Worm (Caenorhabditis elegans) whole organism, young adult: Measurements from ENCODE around the gene fbxa-208.

ENCODE experiments used
- B0019.2 ChIP-seq: fragments of 200-800 bp; sonication (Bioruptor generic); conservative IDR thresholded peaks from 2 replicates; pipeline ENCODE4 v1.3.6; 2022; ENCODE audit warnings: missing genetic modification reagents, missing genetic modification characterization, missing compliant biosample characterization
- B0035.1 ChIP-seq: sonication (generic microtip); optimal IDR thresholded peaks from 2 replicates; lab custom pipeline; 2016; ENCODE audit warnings: missing genetic modification characterization, mild to moderate bottlenecking, missing compliant biosample characterization, missing genotype, missing genetic modification reagents
- B0261.1 ChIP-seq: sonication (generic microtip); optimal IDR thresholded peaks from 2 replicates; lab custom pipeline; 2016; ENCODE audit warnings: mild to moderate bottlenecking, missing genetic modification characterization, moderate library complexity, missing compliant biosample characterization
- C06A6.2 ChIP-seq: fragments of 200-800 bp; sonication (Bioruptor generic); conservative IDR thresholded peaks from 2 replicates; pipeline ENCODE4 v1.3.6; 2022; ENCODE audit warnings: missing genetic modification characterization, missing compliant biosample characterization
- D2030.7 ChIP-seq: fragments of 200-800 bp; sonication (Bioruptor generic); IDR thresholded peaks from 2 replicates; pipeline ENCODE4 v1.3.6; 2022; ENCODE audit warnings: missing genetic modification reagents, missing genetic modification characterization, missing compliant biosample characterization
- F39B2.1 ChIP-seq: fragments of 200-800 bp; sonication (Bioruptor generic); IDR thresholded peaks from 2 replicates; pipeline ENCODE4 v1.3.6; 2022; ENCODE audit warnings: missing genetic modification reagents, missing genetic modification characterization, missing compliant biosample characterization
- F57A8.1 ChIP-seq: fragments of 200-800 bp; sonication (Bioruptor generic); optimal IDR thresholded peaks from 2 replicates; lab custom pipeline; 2018; ENCODE audit warnings: mild to moderate bottlenecking, missing genetic modification characterization, moderate library complexity, missing compliant biosample characterization
- F57C9.4 ChIP-seq: sonication (generic microtip); optimal IDR thresholded peaks from 2 replicates; lab custom pipeline; 2017; ENCODE audit warnings: mild to moderate bottlenecking, missing genetic modification characterization, missing compliant biosample characterization
- K11D2.4 ChIP-seq: fragments of 200-800 bp; sonication (Bioruptor generic); IDR thresholded peaks from 2 replicates; pipeline ENCODE4 v1.3.6; 2022; ENCODE audit warnings: missing genetic modification reagents, missing genetic modification characterization, missing compliant biosample characterization
- T07F8.4 ChIP-seq: sonication (generic microtip); optimal IDR thresholded peaks from 2 replicates; lab custom pipeline; 2016; ENCODE audit warnings: mild to moderate bottlenecking, missing genetic modification characterization, moderate library complexity, missing compliant biosample characterization
- Y53G8AR.9 ChIP-seq: fragments of 200-800 bp; sonication (Bioruptor generic); conservative IDR thresholded peaks from 2 replicates; pipeline ENCODE4 v1.3.6; 2022; ENCODE audit warnings: missing genetic modification reagents, missing genetic modification characterization, missing compliant biosample characterization
- Y79H2A.3 ChIP-seq: fragments of 200-800 bp; sonication (Bioruptor generic); conservative IDR thresholded peaks from 2 replicates; pipeline ENCODE4 v1.3.6; 2022; ENCODE audit warnings: missing genetic modification reagents, missing genetic modification characterization, missing compliant biosample characterization
- ZK185.1 ChIP-seq: sonication (generic microtip); optimal IDR thresholded peaks from 2 replicates; lab custom pipeline; 2016; ENCODE audit warnings: mild to moderate bottlenecking, missing genetic modification characterization, missing compliant biosample characterization; ENCODE audit not compliant: poor library complexity, severe bottlenecking
- ama-1 ChIP-seq, 3 experiments: fragments of 150-350 bp in 1 of 3; sonication (generic microtip) in 2 of 3; optimal IDR thresholded peaks; 2 replicates each; lab custom pipeline; 2014 to 2018; ENCODE audit warnings: missing biosample characterization in 2 of 3, missing genetic modification characterization in 2 of 3, missing genetic modification reagents in 2 of 3
- aptf-2 ChIP-seq: fragments of 200-800 bp; sonication (Bioruptor generic); conservative IDR thresholded peaks from 2 replicates; pipeline ENCODE4 v1.3.6; 2022; ENCODE audit warnings: missing genetic modification reagents, missing genetic modification characterization, missing compliant biosample characterization
- athp-1 ChIP-seq: sonication (generic microtip); optimal IDR thresholded peaks from 2 replicates; lab custom pipeline; 2017; ENCODE audit warnings: mild to moderate bottlenecking, missing genetic modification characterization, missing compliant biosample characterization
- attf-5 ChIP-seq: fragments of 200-800 bp; sonication (Bioruptor generic); optimal IDR thresholded peaks from 2 replicates; lab custom pipeline; 2018; ENCODE audit warnings: mild to moderate bottlenecking, missing genetic modification characterization, missing compliant biosample characterization
- attf-6 ChIP-seq: fragments of 200-800 bp; sonication (Bioruptor generic); IDR thresholded peaks from 2 replicates; pipeline ENCODE4 v1.3.6; 2022; ENCODE audit warnings: missing genetic modification reagents, missing genetic modification characterization, missing compliant biosample characterization
- bed-1 ChIP-seq: fragments of 200-800 bp; sonication (Bioruptor generic); IDR thresholded peaks from 2 replicates; pipeline ENCODE4 v1.3.6; 2022; ENCODE audit warnings: missing genetic modification reagents, missing genetic modification characterization, missing compliant biosample characterization
- bed-2 ChIP-seq: fragments of 200-800 bp; sonication (Bioruptor generic); IDR thresholded peaks from 2 replicates; pipeline ENCODE4 v1.3.6; 2022; ENCODE audit warnings: missing genetic modification reagents, missing genetic modification characterization, missing compliant biosample characterization
- ccch-3 ChIP-seq: fragments of 200-800 bp; sonication (Bioruptor generic); optimal IDR thresholded peaks from 2 replicates; lab custom pipeline; 2018; ENCODE audit warnings: mild to moderate bottlenecking, missing genetic modification characterization, missing compliant biosample characterization
- cebp-1 ChIP-seq, 2 experiments: fragments of 200-800 bp in 1 of 2; sonication (Bioruptor generic) in 1 of 2; sonication (generic microtip) in 1 of 2; IDR thresholded peaks in 1 of 2; optimal IDR thresholded peaks in 1 of 2; 2 replicates each; pipeline versions ENCODE4 v1.3.6 to Lab custom; 2017 to 2022; ENCODE audit warnings: missing compliant biosample characterization in 2 of 2, missing genetic modification characterization in 2 of 2, mild to moderate bottlenecking in 1 of 2, missing genetic modification reagents in 1 of 2, moderate library complexity in 1 of 2
- ceh-58 ChIP-seq: fragments of 200-800 bp; sonication (Bioruptor generic); IDR thresholded peaks from 2 replicates; pipeline ENCODE4 v1.3.6; 2022; ENCODE audit warnings: missing genetic modification characterization, missing compliant biosample characterization
- dpl-1 ChIP-seq: fragments of 150-350 bp; optimal IDR thresholded peaks from 2 replicates; lab custom pipeline; 2014; ENCODE audit warnings: missing biosample characterization, missing genetic modification reagents, missing genetic modification characterization
- egl-18 ChIP-seq: fragments of 200-800 bp; sonication (Bioruptor generic); IDR thresholded peaks from 2 replicates; pipeline ENCODE4 v1.3.6; 2022; ENCODE audit warnings: missing genetic modification reagents, missing genetic modification characterization, missing compliant biosample characterization
- ekl-4 ChIP-seq: fragments of 200-800 bp; sonication (Bioruptor generic); IDR thresholded peaks from 2 replicates; pipeline ENCODE4 v1.3.6; 2022; ENCODE audit warnings: missing genetic modification reagents, missing genetic modification characterization, missing compliant biosample characterization
- ets-4 ChIP-seq: fragments of 200-800 bp; sonication (Bioruptor generic); optimal IDR thresholded peaks from 2 replicates; lab custom pipeline; 2018; ENCODE audit warnings: mild to moderate bottlenecking, missing genetic modification characterization, missing compliant biosample characterization
- hlh-26 ChIP-seq: fragments of 200-800 bp; sonication (Bioruptor generic); conservative IDR thresholded peaks from 2 replicates; pipeline ENCODE4 v1.3.6; 2022; ENCODE audit warnings: missing genetic modification reagents, missing genetic modification characterization, missing compliant biosample characterization
- hmg-20 ChIP-seq: fragments of 200-800 bp; sonication (Bioruptor generic); IDR thresholded peaks from 2 replicates; pipeline ENCODE4 v1.3.6; 2022; ENCODE audit warnings: missing genetic modification reagents, missing genetic modification characterization, missing compliant biosample characterization
- hrde-1 ChIP-seq: sonication (generic microtip); optimal IDR thresholded peaks from 2 replicates; lab custom pipeline; 2016; ENCODE audit warnings: missing genetic modification characterization, mild to moderate bottlenecking, missing compliant biosample characterization, moderate library complexity, missing genotype, missing genetic modification reagents, borderline replicate concordance
- hsf-1 ChIP-seq: fragments of 200-800 bp; sonication (Bioruptor generic); IDR thresholded peaks from 2 replicates; pipeline ENCODE4 v1.3.6; 2022; ENCODE audit warnings: missing genetic modification reagents, missing genetic modification characterization, missing compliant biosample characterization
- lin-26 ChIP-seq: fragments of 200-800 bp; sonication (Bioruptor generic); IDR thresholded peaks from 2 replicates; pipeline ENCODE4 v1.3.6; 2022; ENCODE audit warnings: missing genetic modification reagents, missing genetic modification characterization, missing compliant biosample characterization
- lin-35 ChIP-seq, 3 experiments: fragments of 150-350 bp in 2 of 3; sonication (generic microtip) in 1 of 3; optimal IDR thresholded peaks; 2 replicates each; lab custom pipeline; 2014 to 2018; ENCODE audit warnings: missing biosample characterization in 3 of 3, missing genetic modification characterization in 3 of 3, missing genetic modification reagents in 3 of 3
- lin-40 ChIP-seq: sonication (generic microtip); optimal IDR thresholded peaks from 2 replicates; lab custom pipeline; 2016; ENCODE audit warnings: missing genetic modification characterization, mild to moderate bottlenecking, missing compliant biosample characterization, missing genotype, missing genetic modification reagents
- mel-28 ChIP-seq: sonication (generic microtip); optimal IDR thresholded peaks from 2 replicates; lab custom pipeline; 2016; ENCODE audit warnings: borderline replicate concordance, mild to moderate bottlenecking, missing genetic modification characterization, missing compliant biosample characterization
- mes-4 ChIP-seq: sonication (generic microtip); optimal IDR thresholded peaks from 2 replicates; lab custom pipeline; 2016; ENCODE audit warnings: missing genotype, missing genetic modification characterization, missing compliant biosample characterization
- nfyb-1 ChIP-seq: fragments of 200-800 bp; sonication (Bioruptor generic); IDR thresholded peaks from 2 replicates; pipeline ENCODE4 v1.3.6; 2022; ENCODE audit warnings: missing genetic modification reagents, missing genetic modification characterization, missing compliant biosample characterization
- nhr-120 ChIP-seq: fragments of 200-800 bp; sonication (Bioruptor generic); IDR thresholded peaks from 2 replicates; pipeline ENCODE4 v1.3.6; 2022; ENCODE audit warnings: missing genetic modification characterization, missing compliant biosample characterization
- nhr-27 ChIP-seq: fragments of 200-800 bp; sonication (Bioruptor generic); optimal IDR thresholded peaks from 2 replicates; lab custom pipeline; 2018; ENCODE audit warnings: mild to moderate bottlenecking, missing genetic modification characterization, moderate library complexity, missing compliant biosample characterization
- nhr-80 ChIP-seq: sonication (generic microtip); optimal IDR thresholded peaks from 2 replicates; lab custom pipeline; 2016; ENCODE audit warnings: missing genetic modification characterization, missing compliant biosample characterization
- pha-4 ChIP-seq: fragments of 150-350 bp; sonication (generic microtip); optimal IDR thresholded peaks from 2 replicates; lab custom pipeline; 2014; ENCODE audit warnings: missing biosample characterization, missing genetic modification reagents, missing genetic modification characterization
- sea-2 ChIP-seq: fragments of 200-800 bp; sonication (Bioruptor generic); IDR thresholded peaks from 2 replicates; pipeline ENCODE4 v1.3.6; 2022; ENCODE audit warnings: missing genetic modification characterization, missing compliant biosample characterization
- snpc-1.1 ChIP-seq: sonication (generic microtip); optimal IDR thresholded peaks from 2 replicates; lab custom pipeline; 2017; ENCODE audit warnings: missing genetic modification characterization, mild to moderate bottlenecking, missing compliant biosample characterization, antibody characterized with exemption, moderate library complexity, missing genotype, missing genetic modification reagents; ENCODE audit not compliant: insufficient read depth
- zfh-2 ChIP-seq: fragments of 200-800 bp; sonication (Bioruptor generic); conservative IDR thresholded peaks from 2 replicates; pipeline ENCODE4 v1.3.6; 2022; ENCODE audit warnings: missing genetic modification reagents, missing genetic modification characterization, missing compliant biosample characterization
- ztf-18 ChIP-seq: sonication (generic microtip); optimal IDR thresholded peaks from 2 replicates; lab custom pipeline; 2016; ENCODE audit warnings: missing genotype, mild to moderate bottlenecking, missing genetic modification characterization, missing compliant biosample characterization
- ztf-26 ChIP-seq: sonication (generic microtip); optimal IDR thresholded peaks from 2 replicates; lab custom pipeline; 2017; ENCODE audit warnings: missing genetic modification characterization, missing compliant biosample characterization
- ztf-28 ChIP-seq: fragments of 200-800 bp; sonication (Bioruptor generic); IDR thresholded peaks from 2 replicates; pipeline ENCODE4 v1.3.6; 2022; ENCODE audit warnings: missing genetic modification reagents, missing genetic modification characterization, missing compliant biosample characterization
- ztf-6 ChIP-seq: fragments of 200-800 bp; sonication (Bioruptor generic); IDR thresholded peaks from 2 replicates; pipeline ENCODE4 v1.3.6; 2022; ENCODE audit warnings: missing genetic modification reagents, missing genetic modification characterization, missing compliant biosample characterization

fbxa-208 gene

ce11 chrIII:1279197-1279596 lies 22.6 kb downstream of the fbxa-208 start (continued):
- no peak for TF ChIP-seq nhr-120 (GFP tag; lab: Robert Waterston, UW)
- no peak for TF ChIP-seq hrde-1 (tag; lab: Kevin White, UChicago)
- no peak for TF ChIP-seq K11D2.4 (GFP tag; lab: Robert Waterston, UW)
- no peak for TF ChIP-seq dpl-1 (GFP tag; lab: Kevin White, UChicago)
- no peak for TF ChIP-seq attf-6 (GFP tag; lab: Robert Waterston, UW)
- TF ChIP-seq bed-1 (GFP tag; lab: Robert Waterston, UW): no peak
- no peak for TF ChIP-seq hsf-1 (GFP tag; lab: Robert Waterston, UW)
- TF ChIP-seq lin-26: no peak
- peak; percentile 97 for TF ChIP-seq nhr-80
- TF ChIP-seq ztf-6 (GFP tag; lab: Robert Waterston, UW): no peak
- TF ChIP-seq ccch-3 (GFP tag; lab: Kevin White, UChicago): no peak
- TF ChIP-seq bed-2: no peak
- TF ChIP-seq Y53G8AR.9 (GFP tag; lab: Robert Waterston, UW): no peak
- no peak for TF ChIP-seq Y79H2A.3 (GFP tag; lab: Robert Waterston, UW)
- no peak for TF ChIP-seq F57A8.1
- TF ChIP-seq pha-4 (tag; lab: Kevin White, UChicago): peak; percentile 89
- no peak for TF ChIP-seq ceh-58 (GFP tag; lab: Robert Waterston, UW)
- no peak for TF ChIP-seq F39B2.1 (GFP tag; lab: Robert Waterston, UW)
- TF ChIP-seq hlh-26 (GFP tag; lab: Robert Waterston, UW): no peak
- TF ChIP-seq F57C9.4 (tag; lab: Kevin White, UChicago): no peak
- TF ChIP-seq egl-18 (GFP tag; lab: Robert Waterston, UW): no peak
- no peak for TF ChIP-seq T07F8.4
- peak; percentile 69; the same call in 1 of the 2 replicates for TF ChIP-seq nfyb-1
- no peak for TF ChIP-seq ztf-18 (tag; lab: Kevin White, UChicago)
- TF ChIP-seq cebp-1 (GFP tag; IDR thresholded peaks at IDR 0.05; lab: Robert Waterston, UW): peak; percentile 97
- TF ChIP-seq cebp-1 (tag; optimal IDR thresholded peaks at IDR 0.05; lab: Kevin White, UChicago): peak; percentile 98
- TF ChIP-seq attf-5: peak; percentile 86
- TF ChIP-seq mes-4 (tag; lab: Kevin White, UChicago): no peak
- TF ChIP-seq ztf-28: no peak
- no peak for TF ChIP-seq lin-35 (GFP tag; optimal IDR thresholded peaks at IDR 0.05; lab: Kevin White, UChicago)
- TF ChIP-seq hmg-20 (GFP tag; lab: Robert Waterston, UW): no peak
- TF ChIP-seq athp-1 (tag; lab: Kevin White, UChicago): no peak
- TF ChIP-seq B0261.1 (tag; lab: Kevin White, UChicago): no peak
- no peak for TF ChIP-seq ztf-26 (tag; lab: Kevin White, UChicago)
- TF ChIP-seq aptf-2 (GFP tag; lab: Robert Waterston, UW): no peak
- no peak for TF ChIP-seq mel-28 (tag; lab: Kevin White, UChicago)
- TF ChIP-seq ama-1 (optimal IDR thresholded peaks at IDR 0.05; lab: Kevin White, UChicago): no peak
- no peak for TF ChIP-seq ama-1 (GFP tag; optimal IDR thresholded peaks at IDR 0.05; lab: Kevin White, UChicago)
- no peak for TF ChIP-seq ekl-4
- TF ChIP-seq D2030.7 (GFP tag; lab: Robert Waterston, UW): no peak
- no peak for TF ChIP-seq B0035.1 (tag; lab: Kevin White, UChicago)
- TF ChIP-seq ets-4 (GFP tag; lab: Kevin White, UChicago): peak; percentile 86
- no peak for TF ChIP-seq C06A6.2 (GFP tag; lab: Robert Waterston, UW)
- peak; percentile 2 for TF ChIP-seq lin-40 (tag; lab: Kevin White, UChicago)
- no peak for TF ChIP-seq nhr-27 (tag; lab: Kevin White, UChicago)
- no peak for TF ChIP-seq ZK185.1 (tag; lab: Kevin White, UChicago)
- TF ChIP-seq zfh-2: no peak
- TF ChIP-seq B0019.2: no peak
- no peak for TF ChIP-seq snpc-1.1 (tag; lab: Kevin White, UChicago)
- TF ChIP-seq sea-2 (GFP tag; lab: Robert Waterston, UW): no peak
